Fruit fly (Drosophila melanogaster): ENCODE results near the gene sfl.

The sfl gene

dm6 chr3L:6482838-6483237 is 12.6 kb upstream of the sfl start (continued):
- TF ChIP-seq CG4318 (GFP tag; optimal IDR thresholded peaks at IDR 0.05) (peak; percentile 77), CG11294 (GFP tag; IDR thresholded peaks at IDR 0.05) (peak; percentile 83), Blimp-1 (GFP tag; optimal IDR thresholded peaks at IDR 0.05) (no peak), CG3919 (GFP tag; optimal IDR thresholded peaks at IDR 0.05) (peak; percentile 79), CG10669 (GFP tag; optimal IDR thresholded peaks at IDR 0.05) (peak; percentile 64), pdm3 (GFP tag; optimal IDR thresholded peaks at IDR 0.05) (peak; percentile 81), cyc (GFP tag; optimal IDR thresholded peaks at IDR 0.05) (peak; percentile 31), CG3032 (tag; optimal IDR thresholded peaks at IDR 0.05) (peak; percentile 59), Hr4 (GFP tag; optimal IDR thresholded peaks at IDR 0.05) (peak; percentile 94), Gug (GFP tag; IDR thresholded peaks at IDR 0.05) (peak; percentile 92), esn (GFP tag; optimal IDR thresholded peaks at IDR 0.05) (peak; percentile 41), CG11762 (GFP tag; optimal IDR thresholded peaks at IDR 0.05; ENCODE audit: insufficient read depth) (peak; percentile 67), dsx (GFP tag; optimal IDR thresholded peaks at IDR 0.05; ENCODE audit: poor library complexity, severe bottlenecking) (peak; percentile 24)

dm6 chr3L:6488405-6488804 is 7.1 kb upstream of the sfl start, which contains the start of the genes CG10147 and Bulli:
CG10147 (minus strand) TSS chr3L:6488424.
Bulli (plus strand) TSS chr3L:6488681.
- peak; percentile 92 for TF ChIP-seq dsx (GFP tag; optimal IDR thresholded peaks at IDR 0.05; ENCODE audit: poor library complexity, severe bottlenecking)
- peak; percentile 98 for TF ChIP-seq OdsH (GFP tag; optimal IDR thresholded peaks at IDR 0.05)
- TF ChIP-seq Sox14 (GFP tag; optimal IDR thresholded peaks at IDR 0.05), result peak; percentile 95
- TF ChIP-seq net (GFP tag; optimal IDR thresholded peaks at IDR 0.05), result peak; percentile 91
- TF ChIP-seq CG7368 (GFP tag; optimal IDR thresholded peaks at IDR 0.05), result peak; percentile 92
- peak; percentile 96 for TF ChIP-seq esn (GFP tag; optimal IDR thresholded peaks at IDR 0.05)
- TF ChIP-seq CG8319 (GFP tag; optimal IDR thresholded peaks at IDR 0.05), result peak; percentile 92
- TF ChIP-seq pdm3 (GFP tag; optimal IDR thresholded peaks at IDR 0.05), result peak; percentile 96
- TF ChIP-seq CG8119 (GFP tag; IDR thresholded peaks at IDR 0.05), result peak; percentile 84
- TF ChIP-seq Gug (GFP tag; IDR thresholded peaks at IDR 0.05), result peak; percentile 96
- TF ChIP-seq Ets96B (tag; optimal IDR thresholded peaks at IDR 0.05), result peak; percentile 96
- peak; percentile 90 for TF ChIP-seq fd59A (GFP tag; optimal IDR thresholded peaks at IDR 0.05)
- peak; percentile 98 for TF ChIP-seq svp (GFP tag)
- peak; percentile 87 for TF ChIP-seq CG6808 (GFP tag; optimal IDR thresholded peaks at IDR 0.05)
- TF ChIP-seq CG10669 (GFP tag; optimal IDR thresholded peaks at IDR 0.05), result peak; percentile 92
- TF ChIP-seq fkh (GFP tag; optimal IDR thresholded peaks at IDR 0.05), result peak; percentile 98
- peak; percentile 95 for TF ChIP-seq Hr39 (GFP tag; optimal IDR thresholded peaks at IDR 0.05)
- TF ChIP-seq CG32006 (GFP tag; optimal IDR thresholded peaks at IDR 0.05), result peak; percentile 95
- peak; percentile 79 for TF ChIP-seq CG6276 (GFP tag; optimal IDR thresholded peaks at IDR 0.05)
- peak; percentile 97 for TF ChIP-seq acj6 (GFP tag; optimal IDR thresholded peaks at IDR 0.05)
- peak; percentile 92 for TF ChIP-seq CG11762 (GFP tag; optimal IDR thresholded peaks at IDR 0.05; ENCODE audit: insufficient read depth)
- TF ChIP-seq Hr38 (GFP tag; optimal IDR thresholded peaks at IDR 0.05), result peak; percentile 51
- peak; percentile 85 for TF ChIP-seq CG1621 (tag; optimal IDR thresholded peaks at IDR 0.05)
- TF ChIP-seq vri (GFP tag; optimal IDR thresholded peaks at IDR 0.05), result peak; percentile 93
- peak; percentile 81 for TF ChIP-seq CG9139 (GFP tag; optimal IDR thresholded peaks at IDR 0.05)
- TF ChIP-seq Blimp-1 (GFP tag; optimal IDR thresholded peaks at IDR 0.05), result peak; percentile 77
- TF ChIP-seq spab (GFP tag; optimal IDR thresholded peaks at IDR 0.05), result peak; percentile 84
- peak; percentile 95 for TF ChIP-seq achi (GFP tag; optimal IDR thresholded peaks at IDR 0.05)
- TF ChIP-seq cyc (GFP tag; optimal IDR thresholded peaks at IDR 0.05), result peak; percentile 96
- peak; percentile 96 for TF ChIP-seq eg (GFP tag; IDR thresholded peaks at IDR 0.05)
- TF ChIP-seq lz (GFP tag; optimal IDR thresholded peaks at IDR 0.05), result peak; percentile 94
- peak; percentile 94 for TF ChIP-seq topi (GFP tag; optimal IDR thresholded peaks at IDR 0.05)
- peak; percentile 98 for TF ChIP-seq Eip78C (GFP tag)
- TF ChIP-seq CG16779 (tag; optimal IDR thresholded peaks at IDR 0.05), result no peak
- TF ChIP-seq CG34406 (GFP tag; optimal IDR thresholded peaks at IDR 0.05), result peak; percentile 91
- peak; percentile 97 for TF ChIP-seq CG3032 (tag; optimal IDR thresholded peaks at IDR 0.05)
- peak; percentile 94 for TF ChIP-seq CG11294 (GFP tag; IDR thresholded peaks at IDR 0.05)
- TF ChIP-seq ss (GFP tag; optimal IDR thresholded peaks at IDR 0.05), result peak; percentile 76 to 89
- TF ChIP-seq CG8632 (GFP tag; optimal IDR thresholded peaks at IDR 0.05), result peak; percentile 91
- peak; percentile 83 to 94 for TF ChIP-seq salr (GFP tag; optimal IDR thresholded peaks at IDR 0.05)
- peak; percentile 95 for TF ChIP-seq CG3919 (GFP tag; optimal IDR thresholded peaks at IDR 0.05)
- peak; percentile 88 for TF ChIP-seq Eip75B (GFP tag; optimal IDR thresholded peaks at IDR 0.05)
- TF ChIP-seq Sox15 (GFP tag; optimal IDR thresholded peaks at IDR 0.05), result peak; percentile 96
- TF ChIP-seq Ets21C (GFP tag; optimal IDR thresholded peaks at IDR 0.05), result peak; percentile 91
- TF ChIP-seq Smox (GFP tag; optimal IDR thresholded peaks at IDR 0.05), result peak; percentile 96
- peak; percentile 96 for TF ChIP-seq CG6163 (GFP tag; IDR thresholded peaks at IDR 0.05)

All from whole organism, prepupa.